Fruit fly (Drosophila melanogaster): ENCODE measurements around the gene PIG-T.

DNA sequence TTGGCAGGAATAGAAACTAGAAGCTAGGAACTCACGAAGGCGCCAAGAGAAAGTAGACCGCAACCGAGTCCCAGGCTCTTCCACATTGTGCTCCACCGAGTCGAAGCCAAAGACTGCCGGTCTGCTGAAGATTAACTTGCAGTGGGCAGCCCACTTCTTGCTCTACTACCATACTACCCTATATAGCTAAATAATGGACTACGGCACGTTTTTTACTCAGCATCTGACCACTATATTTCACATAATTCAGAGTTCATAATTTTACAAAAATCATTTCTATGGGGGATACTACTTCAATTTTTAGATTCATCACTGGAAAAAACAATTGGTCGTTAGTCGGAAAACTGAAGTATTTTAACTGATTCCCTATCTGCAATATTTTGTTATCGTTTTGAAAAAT, 26.6 kb upstream of the PIG-T start, which contains the start of gene CG32712:
- TF ChIP-seq psq (optimal IDR thresholded peaks at IDR 0.05) (no peak), h (optimal IDR thresholded peaks at IDR 0.05) (no peak)

All from Kc167 (cell line).